Fruit fly (Drosophila melanogaster): ENCODE results near the gene CG14042.

The CG14042 gene

dm6 chr2L:5052367-5052914, 14.9 kb downstream of the CG14042 start, which contains the start of gene senju (continued):
- peak; percentile 74 for TF ChIP-seq CG11695 (GFP tag; IDR thresholded peaks at IDR 0.05)
- peak; percentile 82 for TF ChIP-seq CG10366 (GFP tag; IDR thresholded peaks at IDR 0.05)
- TF ChIP-seq Trl (optimal IDR thresholded peaks at IDR 0.05), result no peak
- peak; percentile 86 for TF ChIP-seq Trl (GFP tag; optimal IDR thresholded peaks at IDR 0.05)
- TF ChIP-seq maf-S (GFP tag; optimal IDR thresholded peaks at IDR 0.05), result peak; percentile 65
- peak; percentile 83 for TF ChIP-seq CG9932 (GFP tag; IDR thresholded peaks at IDR 0.05)
- peak; percentile 87 for TF ChIP-seq Fer1 (GFP tag; optimal IDR thresholded peaks at IDR 0.05)
- peak; percentile 75 for TF ChIP-seq CG6254 (GFP tag; optimal IDR thresholded peaks at IDR 0.05)
- TF ChIP-seq HHEX (GFP tag; optimal IDR thresholded peaks at IDR 0.05), result peak; percentile 80
- peak; percentile 85 for TF ChIP-seq sug (tag; optimal IDR thresholded peaks at IDR 0.05)
- peak; percentile 83 for TF ChIP-seq tio (GFP tag; optimal IDR thresholded peaks at IDR 0.05)
- peak; percentile 55 for TF ChIP-seq CTCF (GFP tag; optimal IDR thresholded peaks at IDR 0.05)
- TF ChIP-seq sd (tag; optimal IDR thresholded peaks at IDR 0.05), result peak; percentile 73
- TF ChIP-seq Antp (GFP tag; optimal IDR thresholded peaks at IDR 0.05), result peak; percentile 90
- TF ChIP-seq ind (GFP tag; optimal IDR thresholded peaks at IDR 0.05), result peak; percentile 78
- TF ChIP-seq BtbVII (GFP tag; optimal IDR thresholded peaks at IDR 0.05), result peak; percentile 84
- TF ChIP-seq tap (tag; optimal IDR thresholded peaks at IDR 0.05), result peak; percentile 50
- no peak; the same call in none of the 2 replicates for TF ChIP-seq gsb (GFP tag; IDR thresholded peaks at IDR 0.05)
- peak; percentile 79 for TF ChIP-seq NfI (GFP tag; optimal IDR thresholded peaks at IDR 0.05)
- peak; percentile 89 for TF ChIP-seq jumu (GFP tag; optimal IDR thresholded peaks at IDR 0.05)
- no peak for TF ChIP-seq TFAM (GFP tag; optimal IDR thresholded peaks at IDR 0.05)
- peak; percentile 60 for TF ChIP-seq CG1792 (GFP tag; optimal IDR thresholded peaks at IDR 0.05)
- peak; percentile 85 to 93 for TF ChIP-seq dpn (GFP tag; optimal IDR thresholded peaks at IDR 0.05)
- peak; percentile 74 for TF ChIP-seq Fer3 (tag; optimal IDR thresholded peaks at IDR 0.05)
- peak; percentile 79 for TF ChIP-seq CG4854 (GFP tag; optimal IDR thresholded peaks at IDR 0.05)
- TF ChIP-seq CG3995 (GFP tag; optimal IDR thresholded peaks at IDR 0.05), result peak; percentile 56
- TF ChIP-seq gfzf (GFP tag; optimal IDR thresholded peaks at IDR 0.05), result peak; percentile 44
- TF ChIP-seq cas (GFP tag; IDR thresholded peaks at IDR 0.05), result peak; percentile 54; the same call in 1 of the 2 replicates
- peak; percentile 53 for TF ChIP-seq CG11696 (GFP tag; IDR thresholded peaks at IDR 0.05)
- peak; percentile 79 for TF ChIP-seq NFAT (GFP tag; IDR thresholded peaks at IDR 0.05)
- no peak for TF ChIP-seq CG2129 (GFP tag; IDR thresholded peaks at IDR 0.05; ENCODE audit: partially characterized antibody)
- TF ChIP-seq Nf-YA (GFP tag; IDR thresholded peaks at IDR 0.05), result peak; percentile 39; the same call in 1 of the 2 replicates
- peak; percentile 49 for TF ChIP-seq bowl (GFP tag; IDR thresholded peaks at IDR 0.05)
- TF ChIP-seq tin (GFP tag; optimal IDR thresholded peaks at IDR 0.05), result peak; percentile 84
- peak; percentile 87 for TF ChIP-seq chn (GFP tag; optimal IDR thresholded peaks at IDR 0.05)
- peak; percentile 81 for TF ChIP-seq Gug (GFP tag; IDR thresholded peaks at IDR 0.05)
- peak; percentile 78 for TF ChIP-seq CG17359 (tag; optimal IDR thresholded peaks at IDR 0.05)
- TF ChIP-seq Opbp (GFP tag; IDR thresholded peaks at IDR 0.05; ENCODE audit: partially characterized antibody), result peak; percentile 100
- peak; percentile 79 for TF ChIP-seq Aef1 (GFP tag; IDR thresholded peaks at IDR 0.05)
- peak; percentile 86 for TF ChIP-seq pho (GFP tag; optimal IDR thresholded peaks at IDR 0.05)
- peak; percentile 62; the same call in 1 of the 2 replicates for TF ChIP-seq sim (GFP tag; IDR thresholded peaks at IDR 0.05)
- TF ChIP-seq CG33213 (GFP tag; optimal IDR thresholded peaks at IDR 0.05), result peak; percentile 81
- peak; percentile 41 for TF ChIP-seq gcm (GFP tag; optimal IDR thresholded peaks at IDR 0.05)
- 0 out of 3 replicates have a peak, but pooled peaks have one; percentile 33 for TF ChIP-seq z (GFP tag; IDR thresholded peaks at IDR 0.05)
- peak; percentile 67 for TF ChIP-seq esg (GFP tag; conservative IDR thresholded peaks at IDR 0.05)
- TF ChIP-seq Hey (tag; optimal IDR thresholded peaks at IDR 0.05), result peak; percentile 69
- TF ChIP-seq Ptx1 (GFP tag; IDR thresholded peaks at IDR 0.05), result peak; percentile 84
- TF ChIP-seq ci (GFP tag; IDR thresholded peaks at IDR 0.05), result peak; percentile 96
- TF ChIP-seq chinmo (GFP tag; IDR thresholded peaks at IDR 0.05; ENCODE audit: partially characterized antibody), result peak; percentile 89
- peak; percentile 77 for TF ChIP-seq CG10209 (GFP tag; optimal IDR thresholded peaks at IDR 0.05)
- peak; percentile 80 for TF ChIP-seq CG8089 (GFP tag; optimal IDR thresholded peaks at IDR 0.05)
- peak; percentile 81 for TF ChIP-seq Drgx (GFP tag; IDR thresholded peaks at IDR 0.05)
